Worm (Caenorhabditis elegans): Measurements from ENCODE around the gene B0334.4.

The B0334.4 gene

ce11 chrII:11537115-11537514, 41.6 kb downstream of the B0334.4 start:
- no peak for TF ChIP-seq egl-13 (tag; optimal IDR thresholded peaks at IDR 0.05)
- peak; percentile 28 for TF ChIP-seq blmp-1 (tag; optimal IDR thresholded peaks at IDR 0.05)

- TF ChIP-seq dpl-1 (GFP tag; optimal IDR thresholded peaks at IDR 0.05) = no peak
- TF ChIP-seq nhr-12 (tag; optimal IDR thresholded peaks at IDR 0.05) = no peak
- TF ChIP-seq hlh-17 (GFP tag; optimal IDR thresholded peaks at IDR 0.05; ENCODE audit: borderline replicate concordance) = no peak
- TF ChIP-seq xbp-1 (tag; optimal IDR thresholded peaks at IDR 0.05) = no peak
- no peak for TF ChIP-seq snpc-4 (tag; optimal IDR thresholded peaks at IDR 0.05)
- TF ChIP-seq C34B4.2 (tag; optimal IDR thresholded peaks at IDR 0.05) = no peak
- no peak for TF ChIP-seq dsc-1 (tag; optimal IDR thresholded peaks at IDR 0.05)
- no peak for TF ChIP-seq unc-62 (GFP tag; optimal IDR thresholded peaks at IDR 0.05)
- TF ChIP-seq ceh-88 (GFP tag; IDR thresholded peaks at IDR 0.05) = no peak
- TF ChIP-seq snu-23 (GFP tag; optimal IDR thresholded peaks at IDR 0.05) = no peak
These were observed 42.1 kb downstream of the B0334.4 start for ce11 chrII:11537606-11538016.

DNA sequence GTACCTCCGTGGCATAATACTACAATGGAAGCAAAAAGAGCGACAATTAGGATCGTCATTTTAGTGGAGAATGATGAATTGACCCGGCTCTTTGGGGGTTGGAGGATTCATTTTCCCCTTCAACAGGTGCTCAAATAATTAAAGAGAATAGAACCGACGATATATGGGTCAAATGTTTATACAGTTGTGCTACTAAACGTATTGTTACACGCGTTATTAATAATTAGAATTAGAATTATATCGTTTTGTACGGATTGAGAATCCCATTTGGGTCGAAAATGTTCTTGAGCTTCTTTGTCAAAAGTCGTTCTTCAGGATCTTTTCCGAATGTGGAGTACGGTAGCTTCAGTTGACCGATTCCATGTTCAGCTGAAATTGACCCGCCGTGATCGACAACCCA, 43.2 kb downstream of the B0334.4 start, which contains the start of gene Y62F5A.9:
TSS of gene Y62F5A.9 (minus strand) at position 101 of the 400 bp plus-strand sequence.
- TF ChIP-seq dpl-1 (GFP tag; optimal IDR thresholded peaks at IDR 0.05) (no peak), lin-39 (tag; optimal IDR thresholded peaks at IDR 0.05) (no peak), lin-14 (GFP tag; optimal IDR thresholded peaks at IDR 0.05) (no peak), tlp-1 (tag; optimal IDR thresholded peaks at IDR 0.05) (no peak), pax-3 (tag; optimal IDR thresholded peaks at IDR 0.05) (no peak), efl-1 (optimal IDR thresholded peaks at IDR 0.05) (no peak), efl-1 (GFP tag; optimal IDR thresholded peaks at IDR 0.05 in 1 of 2) (peak in 1 of 2 experiments; percentile 45), skn-1 (tag; optimal IDR thresholded peaks at IDR 0.05) (no peak), lsy-2 (tag; optimal IDR thresholded peaks at IDR 0.05) (no peak), snu-23 (GFP tag; optimal IDR thresholded peaks at IDR 0.05) (peak; percentile 9), lir-3 (tag; optimal IDR thresholded peaks at IDR 0.05; ENCODE audit: poor library complexity) (no peak), vab-15 (tag; optimal IDR thresholded peaks at IDR 0.05) (no peak)

- TF ChIP-seq ztf-4 (tag; optimal IDR thresholded peaks at IDR 0.05) (no peak), nhr-11 (tag; optimal IDR thresholded peaks at IDR 0.05) (no peak), zip-4 (GFP tag; optimal IDR thresholded peaks at IDR 0.05) (no peak), swsn-7 (tag; optimal IDR thresholded peaks at IDR 0.05) (peak; percentile 4), ceh-82 (tag; optimal IDR thresholded peaks at IDR 0.05) (peak in 1 of 3 experiments; percentile 35), hlh-4 (tag; optimal IDR thresholded peaks at IDR 0.05) (no peak), Y116A8C.19 (tag; optimal IDR thresholded peaks at IDR 0.05; ENCODE audit: borderline replicate concordance) (no peak), nhr-20 (tag; optimal IDR thresholded peaks at IDR 0.05) (peak; percentile 9), C34B4.2 (tag; optimal IDR thresholded peaks at IDR 0.05) (no peak), snu-23 (GFP tag; optimal IDR thresholded peaks at IDR 0.05) (peak; percentile 40), pax-3 (tag; optimal IDR thresholded peaks at IDR 0.05) (no peak), nhr-76 (tag; optimal IDR thresholded peaks at IDR 0.05) (no peak), nhr-237 (tag; optimal IDR thresholded peaks at IDR 0.05) (no peak), ets-5 (GFP tag; IDR thresholded peaks at IDR 0.05) (no peak), efl-1 (optimal IDR thresholded peaks at IDR 0.05) (peak; percentile 15 to 36), efl-1 (GFP tag; optimal IDR thresholded peaks at IDR 0.05 in 1 of 2) (peak in 1 of 2 experiments; percentile 29), nhr-84 (tag; optimal IDR thresholded peaks at IDR 0.05) (no peak), lsy-2 (tag; optimal IDR thresholded peaks at IDR 0.05) (peak in 1 of 2 experiments; percentile 46), blmp-1 (tag; optimal IDR thresholded peaks at IDR 0.05) (peak; percentile 91), lir-3 (tag; optimal IDR thresholded peaks at IDR 0.05; ENCODE audit: poor library complexity) (no peak), unc-130 (tag; optimal IDR thresholded peaks at IDR 0.05) (no peak), ceh-88 (GFP tag; IDR thresholded peaks at IDR 0.05) (no peak), C04F5.9 (tag; optimal IDR thresholded peaks at IDR 0.05) (no peak), fkh-8 (tag; optimal IDR thresholded peaks at IDR 0.05) (no peak), unc-86 (tag; optimal IDR thresholded peaks at IDR 0.05) (no peak), lin-14 (GFP tag; optimal IDR thresholded peaks at IDR 0.05) (peak; percentile 46), nhr-28 (tag; optimal IDR thresholded peaks at IDR 0.05) (no peak), dsc-1 (tag; optimal IDR thresholded peaks at IDR 0.05) (no peak), nhr-71 (tag; optimal IDR thresholded peaks at IDR 0.05) (peak; percentile 25), isw-1 (GFP tag; IDR thresholded peaks at IDR 0.05) (no peak), hpl-2 (GFP tag; optimal IDR thresholded peaks at IDR 0.05) (no peak), dpl-1 (GFP tag; optimal IDR thresholded peaks at IDR 0.05) (peak in 1 of 3 experiments; percentile 24), aly-2 (tag; optimal IDR thresholded peaks at IDR 0.05) (no peak), nhr-85 (tag) (no peak), unc-30 (tag; optimal IDR thresholded peaks at IDR 0.05) (no peak), tbx-2 (tag; optimal IDR thresholded peaks at IDR 0.05) (no peak), hlh-17 (GFP tag; optimal IDR thresholded peaks at IDR 0.05; ENCODE audit: borderline replicate concordance) (no peak)
These were observed 46.9 kb downstream of the B0334.4 start, which contains the start of gene gtf-2E2 for ce11 chrII:11542385-11542784. Gene gtf-2E2, minus strand, starts transcription at chrII:11542495.

Data from whole organism, L1 larva.